Worm (Caenorhabditis elegans): ENCODE data around the gene F43C1.7.

The F43C1.7 gene

DNA sequence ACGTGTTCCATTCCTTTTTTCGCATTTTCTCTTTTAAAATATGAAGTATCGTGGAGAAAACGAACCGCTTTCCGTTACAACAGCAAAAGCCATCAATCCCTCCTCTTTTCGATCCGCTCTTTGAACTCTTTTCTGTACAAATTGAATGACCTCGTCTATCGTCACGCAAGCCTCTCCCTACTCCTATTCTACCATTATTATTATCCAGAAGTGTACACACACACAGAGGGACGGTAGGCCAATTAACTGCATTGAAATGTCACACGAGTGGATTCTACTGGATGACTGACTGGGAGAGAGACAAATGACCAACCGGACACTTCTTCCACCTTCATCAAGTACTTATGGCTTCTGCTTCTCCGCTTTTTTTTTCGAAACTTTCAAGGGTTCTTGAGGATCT is 34.2 kb downstream of the F43C1.7 start (continued):
- TF ChIP-seq K12H6.12 (tag; optimal IDR thresholded peaks at IDR 0.05) = no peak
- no peak for TF ChIP-seq dox-1 (GFP tag; IDR thresholded peaks at IDR 0.05)
- TF ChIP-seq snpc-3.4 (tag; optimal IDR thresholded peaks at IDR 0.05) = no peak
- no peak for TF ChIP-seq attf-3 (GFP tag; conservative IDR thresholded peaks at IDR 0.05)
- TF ChIP-seq ceh-100 (GFP tag; IDR thresholded peaks at IDR 0.05) = no peak
- TF ChIP-seq zim-3 (tag; optimal IDR thresholded peaks at IDR 0.05) = no peak
- peak; percentile 15 for TF ChIP-seq snpc-1.3 (tag; optimal IDR thresholded peaks at IDR 0.05; ENCODE audit: insufficient read depth)
- TF ChIP-seq egrh-3 (GFP tag; IDR thresholded peaks at IDR 0.05) = no peak
- TF ChIP-seq ztf-22 (GFP tag; optimal IDR thresholded peaks at IDR 0.05) = no peak
- no peak for TF ChIP-seq nfya-1 (tag; optimal IDR thresholded peaks at IDR 0.05; ENCODE audit: borderline replicate concordance, insufficient read depth)
- TF ChIP-seq unc-62 (GFP tag; optimal IDR thresholded peaks at IDR 0.05) = no peak
- TF ChIP-seq lag-1 (GFP tag; IDR thresholded peaks at IDR 0.05) = no peak
- TF ChIP-seq tlf-1 (GFP tag; optimal IDR thresholded peaks at IDR 0.05) = no peak
- TF ChIP-seq F10E7.11 (tag; optimal IDR thresholded peaks at IDR 0.05) = no peak
- TF ChIP-seq unc-130 (GFP tag; optimal IDR thresholded peaks at IDR 0.05) = no peak
- no peak for TF ChIP-seq hlh-12 (tag; optimal IDR thresholded peaks at IDR 0.05)
- TF ChIP-seq attf-6 (GFP tag; IDR thresholded peaks at IDR 0.05) = 0 out of 2 replicates have a peak, but pooled peaks have one; percentile 45
- TF ChIP-seq F22D6.2 (tag; optimal IDR thresholded peaks at IDR 0.05) = no peak
- TF ChIP-seq F23B12.7 (tag; optimal IDR thresholded peaks at IDR 0.05; ENCODE audit: insufficient read depth) = no peak
- 0 out of 2 replicates have a peak, but pooled peaks have one; percentile 9 for TF ChIP-seq hsf-1 (GFP tag; IDR thresholded peaks at IDR 0.05)
- 0 out of 2 replicates have a peak, but pooled peaks have one; percentile 19 for TF ChIP-seq ekl-4 (GFP tag; IDR thresholded peaks at IDR 0.05)
- no peak for TF ChIP-seq lsl-1 (GFP tag; optimal IDR thresholded peaks at IDR 0.05)

DNA sequence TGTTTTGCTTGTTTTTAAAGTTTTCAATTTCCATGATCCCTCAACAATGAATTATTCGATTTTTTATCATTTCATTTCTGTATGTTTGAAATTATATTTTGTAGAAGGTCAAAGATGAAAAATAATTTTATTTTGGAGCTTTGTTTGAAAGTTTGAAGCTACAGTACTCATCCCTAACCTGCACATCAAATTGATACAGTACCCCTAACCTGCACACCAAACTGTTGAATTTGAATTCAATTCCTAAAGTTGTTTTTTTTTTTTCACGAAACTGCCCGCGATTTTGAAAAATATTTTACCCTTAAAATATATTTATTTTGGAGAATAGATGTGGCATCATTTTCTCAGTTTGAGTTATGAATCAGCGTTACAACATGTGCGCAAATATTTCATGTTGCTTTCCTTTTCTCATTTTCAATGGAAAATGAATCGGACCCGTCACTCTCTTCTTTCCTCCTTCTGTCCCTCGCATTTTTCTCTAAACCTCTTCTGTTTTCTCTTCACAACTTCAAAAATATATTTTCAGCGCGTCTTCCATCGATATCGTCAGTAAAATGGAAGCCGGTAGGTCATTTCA is 36.5 kb downstream of the F43C1.7 start, which contains the start of gene R74.8:
TSS of gene R74.8 (plus strand) at position 527 of the 577 bp plus-strand sequence.
- TF ChIP-seq ztf-6 (GFP tag; IDR thresholded peaks at IDR 0.05) (no peak), hsf-1 (GFP tag; IDR thresholded peaks at IDR 0.05) (peak; percentile 73), aptf-3 (GFP tag; IDR thresholded peaks at IDR 0.05) (no peak), F22D6.2 (tag; optimal IDR thresholded peaks at IDR 0.05) (no peak), dpl-1 (GFP tag; optimal IDR thresholded peaks at IDR 0.05) (peak; percentile 62), bed-1 (GFP tag; IDR thresholded peaks at IDR 0.05) (no peak), F39B2.1 (GFP tag; IDR thresholded peaks at IDR 0.05) (no peak), D2030.7 (GFP tag; IDR thresholded peaks at IDR 0.05) (peak; percentile 64; the same call in 1 of the 2 replicates), repo-1 (tag; optimal IDR thresholded peaks at IDR 0.05) (no peak), rcor-1 (GFP tag; IDR thresholded peaks at IDR 0.05) (no peak), hmg-1.2 (GFP tag; IDR thresholded peaks at IDR 0.05) (no peak), T07F8.4 (tag; optimal IDR thresholded peaks at IDR 0.05) (no peak), egl-18 (GFP tag; IDR thresholded peaks at IDR 0.05) (no peak), nhr-179 (tag; optimal IDR thresholded peaks at IDR 0.05) (no peak), unc-130 (GFP tag; optimal IDR thresholded peaks at IDR 0.05) (peak; percentile 64), xnd-1 (tag; optimal IDR thresholded peaks at IDR 0.05) (peak; percentile 70), B0019.2 (GFP tag; conservative IDR thresholded peaks at IDR 0.05) (0 out of 2 replicates have a peak, but pooled peaks have one; percentile 19), attf-3 (GFP tag; conservative IDR thresholded peaks at IDR 0.05) (0 out of 2 replicates have a peak, but pooled peaks have one; percentile 27), ceh-91 (GFP tag; IDR thresholded peaks at IDR 0.05) (peak; percentile 61), ceh-27 (GFP tag; optimal IDR thresholded peaks at IDR 0.05) (no peak), madf-6 (GFP tag; IDR thresholded peaks at IDR 0.05) (peak; percentile 88), F57A8.1 (GFP tag; optimal IDR thresholded peaks at IDR 0.05) (no peak), nhr-80 (tag; optimal IDR thresholded peaks at IDR 0.05) (no peak), F55B11.4 (tag; optimal IDR thresholded peaks at IDR 0.05; ENCODE audit: borderline replicate concordance, insufficient read depth) (no peak), lin-54 (GFP tag; optimal IDR thresholded peaks at IDR 0.05) (peak; percentile 67), K12H6.12 (tag; optimal IDR thresholded peaks at IDR 0.05) (no peak), fkh-3 (tag; optimal IDR thresholded peaks at IDR 0.05) (no peak), snpc-3.4 (tag; optimal IDR thresholded peaks at IDR 0.05) (peak; percentile 71), unc-62 (GFP tag; optimal IDR thresholded peaks at IDR 0.05) (no peak), rpc-1 (optimal IDR thresholded peaks at IDR 0.05) (no peak), rpc-1 (tag; optimal IDR thresholded peaks at IDR 0.05) (no peak), F23B12.7 (tag; optimal IDR thresholded peaks at IDR 0.05; ENCODE audit: insufficient read depth) (peak; percentile 2)
